Fruit fly (Drosophila melanogaster) whole organism, embryonic: ENCODE results near the gene Jhbp12.

Experiments
- Abd-B ChIP-seq: fragments of 200-800 bp; sonication (Bioruptor generic); optimal IDR thresholded peaks from 2 replicates; lab custom pipeline; 2018; ENCODE audit warnings: missing biosample characterization, mild to moderate bottlenecking, missing genetic modification characterization, moderate library complexity
- BtbVII ChIP-seq: fragments of 200-800 bp; sonication (Bioruptor generic); optimal IDR thresholded peaks from 3 replicates; lab custom pipeline; 2017; ENCODE audit warnings: missing biosample characterization, mild to moderate bottlenecking, missing genetic modification characterization
- CG10267 ChIP-seq: fragments of 200-800 bp; sonication (Bioruptor generic); optimal IDR thresholded peaks from 2 replicates; lab custom pipeline; 2018; ENCODE audit warnings: missing biosample characterization, mild to moderate bottlenecking, missing genetic modification characterization, moderate library complexity
- CG10366 ChIP-seq: fragments of 200-800 bp; sonication (Bioruptor generic); IDR thresholded peaks from 2 replicates; pipeline ENCODE4 v1.3.6; 2022; ENCODE audit warnings: missing biosample characterization, missing genetic modification characterization
- CG11398 ChIP-seq: fragments of 200-800 bp; sonication (Bioruptor generic); optimal IDR thresholded peaks from 2 replicates; lab custom pipeline; 2016; ENCODE audit warnings: missing biosample characterization, missing genetic modification characterization
- CG12769 ChIP-seq: fragments of 200-800 bp; sonication (Bioruptor generic); optimal IDR thresholded peaks from 2 replicates; lab custom pipeline; 2019; ENCODE audit warnings: missing biosample characterization, mild to moderate bottlenecking, missing genetic modification characterization, moderate library complexity
- CG17359 ChIP-seq: fragments of 200-800 bp; sonication (Bioruptor generic); optimal IDR thresholded peaks from 3 replicates; lab custom pipeline; 2018; ENCODE audit warnings: missing biosample characterization, mild to moderate bottlenecking, missing genetic modification characterization, moderate library complexity
- CG1792 ChIP-seq: fragments of 200-800 bp; sonication (Bioruptor generic); optimal IDR thresholded peaks from 2 replicates; lab custom pipeline; 2016; ENCODE audit warnings: missing biosample characterization, missing genetic modification characterization
- CG18011 ChIP-seq: fragments of 200-800 bp; sonication (Bioruptor generic); optimal IDR thresholded peaks from 2 replicates; lab custom pipeline; 2017; ENCODE audit warnings: missing biosample characterization, missing genetic modification characterization, mild to moderate bottlenecking, moderate library complexity, missing genotype
- CG18262 ChIP-seq: fragments of 200-800 bp; optimal IDR thresholded peaks from 3 replicates; lab custom pipeline; 2019; ENCODE audit warnings: missing biosample characterization, mild to moderate bottlenecking, missing genetic modification characterization, moderate library complexity
- CG18619 ChIP-seq: fragments of 200-800 bp; sonication (Bioruptor generic); optimal IDR thresholded peaks from 3 replicates; lab custom pipeline; 2017; ENCODE audit warnings: missing biosample characterization, mild to moderate bottlenecking, missing genetic modification characterization
- CG18764 ChIP-seq: fragments of 200-800 bp; sonication (Bioruptor generic); optimal IDR thresholded peaks from 3 replicates; lab custom pipeline; 2016; ENCODE audit warnings: missing biosample characterization, missing genetic modification characterization
- CG30020 ChIP-seq: fragments of 200-800 bp; optimal IDR thresholded peaks from 2 replicates; lab custom pipeline; 2019; ENCODE audit warnings: missing biosample characterization, mild to moderate bottlenecking, missing genetic modification characterization, moderate library complexity
- CG31224 ChIP-seq: fragments of 200-800 bp; sonication (Bioruptor generic); IDR thresholded peaks from 2 replicates; pipeline ENCODE4 v1.3.6; 2022; ENCODE audit warnings: missing biosample characterization, missing genetic modification characterization
- CG3995 ChIP-seq: fragments of 200-800 bp; sonication (Bioruptor generic); optimal IDR thresholded peaks from 3 replicates; lab custom pipeline; 2016; ENCODE audit warnings: missing biosample characterization, missing genetic modification characterization
- CG4282 ChIP-seq: fragments of 200-800 bp; sonication (Bioruptor generic); optimal IDR thresholded peaks from 2 replicates; lab custom pipeline; 2016; ENCODE audit warnings: missing biosample characterization, missing genetic modification characterization
- CG4360 ChIP-seq: fragments of 200-800 bp; sonication (Bioruptor generic); IDR thresholded peaks from 2 replicates; pipeline ENCODE4 v1.3.6; 2022; ENCODE audit warnings: missing biosample characterization, missing genetic modification characterization
- CG4404 ChIP-seq: fragments of 200-800 bp; sonication (Bioruptor generic); IDR thresholded peaks from 2 replicates; pipeline ENCODE4 v1.3.6; 2022; ENCODE audit warnings: missing biosample characterization, missing genetic modification characterization
- CG4854 ChIP-seq: fragments of 200-800 bp; sonication (Bioruptor generic); optimal IDR thresholded peaks from 2 replicates; lab custom pipeline; 2016; ENCODE audit warnings: missing biosample characterization, missing genetic modification characterization, inconsistent platforms
- CG5245 ChIP-seq: fragments of 200-800 bp; sonication (Bioruptor generic); optimal IDR thresholded peaks from 3 replicates; lab custom pipeline; 2016; ENCODE audit warnings: missing biosample characterization, missing genetic modification characterization
- CG9727 ChIP-seq: fragments of 200-800 bp; sonication (Bioruptor generic); optimal IDR thresholded peaks from 3 replicates; lab custom pipeline; 2017; ENCODE audit warnings: missing biosample characterization, mild to moderate bottlenecking, missing genetic modification characterization
- CG9876 ChIP-seq: fragments of 200-800 bp; sonication (Bioruptor generic); optimal IDR thresholded peaks from 2 replicates; lab custom pipeline; 2016; ENCODE audit warnings: missing biosample characterization, missing genetic modification characterization
- Camta ChIP-seq: fragments of 200-800 bp; sonication (Bioruptor generic); optimal IDR thresholded peaks from 2 replicates; lab custom pipeline; 2016; ENCODE audit warnings: missing biosample characterization, missing genetic modification characterization
- Dfd ChIP-seq, 2 experiments: fragments of >200 bp; optimal IDR thresholded peaks; 2 replicates each; lab custom pipeline; 2017; ENCODE audit warnings: missing biosample characterization in 2 of 2, missing genetic modification characterization in 2 of 2
- Ets65A ChIP-seq: fragments of 200-800 bp; sonication (Bioruptor generic); peaks from one replicate; lab custom pipeline; 2016; ENCODE audit warnings: missing biosample characterization, missing genetic modification characterization
- HLH3B ChIP-seq: fragments of 200-800 bp; sonication (Bioruptor generic); IDR thresholded peaks from 2 replicates; pipeline ENCODE4 v1.3.6; 2022; ENCODE audit warnings: missing biosample characterization, missing genetic modification characterization
- Hr51 ChIP-seq, 2 experiments: fragments of 200-800 bp; sonication (Bioruptor generic); optimal IDR thresholded peaks; 2 replicates in 1 of 2; 3 replicates in 1 of 2; lab custom pipeline; 2016 to 2018; ENCODE audit warnings: missing biosample characterization in 2 of 2, missing genetic modification characterization in 2 of 2, mild to moderate bottlenecking in 1 of 2, moderate library complexity in 1 of 2
- Lpt ChIP-seq: fragments of >200 bp; optimal IDR thresholded peaks from 2 replicates; lab custom pipeline; 2018; ENCODE audit warnings: missing biosample characterization, missing genetic modification characterization
- Mad ChIP-seq: fragments of 200-800 bp; sonication (Bioruptor generic); optimal IDR thresholded peaks from 2 replicates; lab custom pipeline; 2016; ENCODE audit warnings: missing biosample characterization, missing genetic modification characterization
- NC2α ChIP-seq: fragments of 200-800 bp; sonication (Bioruptor generic); optimal IDR thresholded peaks from 2 replicates; lab custom pipeline; 2016; ENCODE audit warnings: missing biosample characterization, missing genetic modification characterization
- Ptx1 ChIP-seq: fragments of 200-800 bp; sonication (Bioruptor generic); IDR thresholded peaks from 2 replicates; pipeline ENCODE4 v1.3.6; 2022; ENCODE audit warnings: missing biosample characterization, missing genetic modification characterization
- Sox100B ChIP-seq: fragments of 200-800 bp; sonication (Bioruptor generic); optimal IDR thresholded peaks from 3 replicates; lab custom pipeline; 2018; ENCODE audit warnings: missing biosample characterization, mild to moderate bottlenecking, missing genetic modification characterization
- TFAM ChIP-seq: fragments of 200-800 bp; sonication (Bioruptor generic); optimal IDR thresholded peaks from 2 replicates; lab custom pipeline; 2017; ENCODE audit warnings: missing biosample characterization, missing genetic modification characterization, inconsistent platforms
- ac ChIP-seq: fragments of 200-800 bp; sonication (Bioruptor generic); optimal IDR thresholded peaks from 3 replicates; lab custom pipeline; 2017; ENCODE audit warnings: missing biosample characterization, mild to moderate bottlenecking, missing genetic modification characterization
- aop ChIP-seq: fragments of 200-800 bp; sonication (Bioruptor generic); IDR thresholded peaks from 2 replicates; pipeline ENCODE4 v1.3.6; 2022; ENCODE audit warnings: missing biosample characterization, missing genetic modification characterization
- bigmax ChIP-seq: fragments of 200-800 bp; sonication (Bioruptor generic); optimal IDR thresholded peaks from 2 replicates; lab custom pipeline; 2018; ENCODE audit warnings: missing biosample characterization, mild to moderate bottlenecking, missing genetic modification characterization
- br ChIP-seq: fragments of >200 bp; optimal IDR thresholded peaks from 2 replicates; lab custom pipeline; 2017
- crc ChIP-seq: fragments of 200-800 bp; sonication (Bioruptor generic); optimal IDR thresholded peaks from 2 replicates; lab custom pipeline; 2016; ENCODE audit warnings: missing biosample characterization, missing genetic modification characterization
- croc ChIP-seq: fragments of 200-800 bp; sonication (Bioruptor generic); conservative IDR thresholded peaks from 3 replicates; pipeline ENCODE4 v1.3.6; 2022; ENCODE audit warnings: missing biosample characterization, missing genetic modification characterization
- fru ChIP-seq: fragments of >200 bp; optimal IDR thresholded peaks from 2 replicates; lab custom pipeline; 2017
- ftz-f1 ChIP-seq: fragments of 200-800 bp; sonication (Bioruptor generic); optimal IDR thresholded peaks from 2 replicates; lab custom pipeline; 2016; ENCODE audit warnings: missing biosample characterization, missing genetic modification characterization
- grn ChIP-seq: fragments of 200-800 bp; sonication (Bioruptor generic); optimal IDR thresholded peaks from 3 replicates; lab custom pipeline; 2017; ENCODE audit warnings: missing biosample characterization, missing genetic modification characterization
- ham ChIP-seq: fragments of 200-800 bp; sonication (Bioruptor generic); IDR thresholded peaks from 2 replicates; pipeline ENCODE4 v1.3.6; 2022; ENCODE audit warnings: missing biosample characterization, missing genetic modification characterization
- hbn ChIP-seq: fragments of 200-800 bp; sonication (Bioruptor generic); IDR thresholded peaks from 2 replicates; pipeline ENCODE4 v1.3.6; 2022; ENCODE audit warnings: missing biosample characterization, missing genetic modification characterization; ENCODE audit not compliant: partially characterized antibody
- hth ChIP-seq: fragments of >200 bp; optimal IDR thresholded peaks from 2 replicates; lab custom pipeline; 2017; ENCODE audit warnings: inconsistent platforms
- ind ChIP-seq: fragments of 200-800 bp; sonication (Bioruptor generic); optimal IDR thresholded peaks from 3 replicates; lab custom pipeline; 2016; ENCODE audit warnings: missing biosample characterization, missing genetic modification characterization
- jigr1 ChIP-seq: fragments of 200-800 bp; sonication (Bioruptor generic); IDR thresholded peaks from 3 replicates; pipeline ENCODE4 v1.3.6; 2022; ENCODE audit warnings: missing biosample characterization, missing genetic modification characterization
- klu ChIP-seq: fragments of 200-800 bp; sonication (Bioruptor generic); IDR thresholded peaks from 2 replicates; pipeline ENCODE4 v1.3.6; 2022; ENCODE audit warnings: missing biosample characterization, missing genetic modification characterization
- knrl ChIP-seq: fragments of 200-800 bp; sonication (Bioruptor generic); IDR thresholded peaks from 3 replicates; pipeline ENCODE4 v1.3.6; 2022; ENCODE audit warnings: missing biosample characterization, missing genetic modification characterization; ENCODE audit not compliant: partially characterized antibody
- lola ChIP-seq, 3 experiments: fragments of >200 bp in 2 of 3; fragments of 200-800 bp in 1 of 3; sonication (Bioruptor generic) in 1 of 3; optimal IDR thresholded peaks; 2 replicates each; lab custom pipeline; 2017 to 2019; ENCODE audit warnings: missing biosample characterization in 3 of 3, missing genetic modification characterization in 3 of 3, mild to moderate bottlenecking in 1 of 3, moderate library complexity in 1 of 3
- luna ChIP-seq: fragments of 200-800 bp; sonication (Bioruptor generic); optimal IDR thresholded peaks from 2 replicates; lab custom pipeline; 2016; ENCODE audit warnings: missing biosample characterization, missing genetic modification characterization
- row ChIP-seq: fragments of 200-800 bp; sonication (Bioruptor generic); IDR thresholded peaks from 3 replicates; pipeline ENCODE4 v1.3.6; 2022; ENCODE audit warnings: missing biosample characterization, missing genetic modification characterization
- yki ChIP-seq: fragments of >200 bp; optimal IDR thresholded peaks from 3 replicates; lab custom pipeline; 2018

Jhbp12 gene

DNA sequence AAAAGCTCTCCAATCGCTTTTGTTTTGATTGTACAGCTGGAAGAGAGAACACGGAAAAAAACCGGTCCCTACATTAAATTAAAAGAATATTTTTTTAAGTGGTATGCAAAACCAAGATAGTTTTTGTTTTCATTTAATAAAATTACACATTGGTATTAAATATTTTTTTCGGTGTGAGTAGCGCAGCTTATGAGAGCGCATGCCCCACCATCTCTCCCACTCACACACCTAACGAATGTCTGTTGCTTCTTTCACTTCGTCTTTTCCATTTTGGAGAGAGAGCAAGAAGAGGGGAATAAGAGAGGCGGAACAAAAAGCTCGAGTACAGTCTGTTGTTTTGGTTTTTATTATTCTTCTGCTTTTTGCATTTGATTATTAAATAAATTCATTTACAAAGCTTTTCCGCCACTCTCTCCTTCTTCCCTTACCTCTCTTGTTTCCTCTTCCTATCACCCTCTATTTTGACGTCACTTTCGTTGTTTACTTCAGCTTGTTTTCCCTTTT, 48.0 kb downstream of the Jhbp12 start (continued):
- TF ChIP-seq CG4404 (peak; percentile 87), CG18011 (GFP tag; lab: Kevin White, UChicago) (peak; percentile 87), br (no peak), Dfd (GFP tag; optimal IDR thresholded peaks at IDR 0.05; lab: Kevin White, UChicago) (no peak), Lpt (GFP tag; lab: Kevin White, UChicago) (no peak), CG17359 (peak; percentile 99), CG18262 (peak; percentile 97), Mad (peak; percentile 96), CG4854 (GFP tag; lab: Kevin White, UChicago) (peak; percentile 96), CG4360 (GFP tag; lab: Robert Waterston, UW) (peak; percentile 84), CG10366 (GFP tag; lab: Robert Waterston, UW) (peak; percentile 99), Abd-B (GFP tag; lab: Kevin White, UChicago) (peak; percentile 88), bigmax (GFP tag; lab: Kevin White, UChicago) (peak; percentile 73), CG9876 (GFP tag; lab: Kevin White, UChicago) (peak; percentile 70), CG11398 (GFP tag; lab: Kevin White, UChicago) (peak; percentile 94), ham (peak; percentile 95), Ptx1 (peak; percentile 98), CG12769 (tag; lab: Kevin White, UChicago) (peak; percentile 98), CG4282 (GFP tag; lab: Kevin White, UChicago) (peak; percentile 64), ind (GFP tag; lab: Kevin White, UChicago) (peak; percentile 96), yki (peak; percentile 25), ftz-f1 (GFP tag; lab: Kevin White, UChicago) (peak; percentile 89), jigr1 (GFP tag; lab: Robert Waterston, UW) (no peak; the same call in 2 of the 3 replicates), crc (GFP tag; lab: Kevin White, UChicago) (peak; percentile 92), lola (GFP tag; optimal IDR thresholded peaks at IDR 0.05; lab: Kevin White, UChicago) (peak in 1 of 3 experiments; percentile 89), CG1792 (GFP tag; lab: Kevin White, UChicago) (peak; percentile 93), knrl (GFP tag; lab: Robert Waterston, UW) (no peak; the same call in 2 of the 3 replicates), Hr51 (GFP tag; optimal IDR thresholded peaks at IDR 0.05; lab: Kevin White, UChicago) (peak; percentile 95 to 98), CG31224 (GFP tag; lab: Robert Waterston, UW) (peak; percentile 95), CG9727 (GFP tag; lab: Kevin White, UChicago) (peak; percentile 97), row (GFP tag; lab: Robert Waterston, UW) (peak; percentile 99), HLH3B (GFP tag; lab: Robert Waterston, UW) (peak; percentile 99), luna (GFP tag; lab: Kevin White, UChicago) (peak; percentile 89), Sox100B (GFP tag; lab: Kevin White, UChicago) (peak; percentile 96), fru (no peak), CG10267 (tag; lab: Kevin White, UChicago) (peak; percentile 92), grn (GFP tag; lab: Kevin White, UChicago) (peak; percentile 74), Camta (GFP tag; lab: Kevin White, UChicago) (peak; percentile 95), hbn (GFP tag; lab: Robert Waterston, UW) (no peak), klu (GFP tag; lab: Robert Waterston, UW) (peak; percentile 94), CG5245 (GFP tag; lab: Kevin White, UChicago) (peak; percentile 96), aop (GFP tag; lab: Robert Waterston, UW) (peak; percentile 94), CG18619 (GFP tag; lab: Kevin White, UChicago) (peak; percentile 97), hth (lab: Kevin White, UChicago) (no peak), croc (GFP tag; lab: Robert Waterston, UW) (peak; percentile 92), Ets65A (GFP tag; lab: Kevin White, UChicago) (peak; percentile 99), TFAM (GFP tag; lab: Kevin White, UChicago) (peak; percentile 78), CG3995 (GFP tag; lab: Kevin White, UChicago) (peak; percentile 79), CG30020 (tag; lab: Kevin White, UChicago) (peak; percentile 77), ac (GFP tag; lab: Kevin White, UChicago) (peak; percentile 59), CG18764 (GFP tag; lab: Kevin White, UChicago) (peak; percentile 90), NC2α (GFP tag; lab: Kevin White, UChicago) (peak; percentile 83), BtbVII (GFP tag; lab: Kevin White, UChicago) (peak; percentile 98)
